Worm (Caenorhabditis elegans) whole organism, early embryonic: Measurements from ENCODE around the gene glt-3.

Source experiments
- B0310.2 ChIP-seq: sonication (generic microtip); optimal IDR thresholded peaks from 2 replicates; lab custom pipeline; 2016; ENCODE audit warnings: mild to moderate bottlenecking, missing genetic modification characterization, missing compliant biosample characterization
- F13C5.2 ChIP-seq: sonication (generic microtip); optimal IDR thresholded peaks from 2 replicates; lab custom pipeline; 2017; ENCODE audit warnings: mild to moderate bottlenecking, missing genetic modification characterization, inconsistent platforms, missing compliant biosample characterization
- aly-1 ChIP-seq: sonication (generic microtip); optimal IDR thresholded peaks from 2 replicates; lab custom pipeline; 2016; ENCODE audit warnings: missing genetic modification characterization, missing compliant biosample characterization
- ama-1 ChIP-seq: fragments of 150-350 bp; optimal IDR thresholded peaks from 2 replicates; lab custom pipeline; 2014
- ceh-13 ChIP-seq: fragments of 200-800 bp; sonication (Bioruptor generic); optimal IDR thresholded peaks from 2 replicates; lab custom pipeline; 2018; ENCODE audit warnings: mild to moderate bottlenecking, missing genetic modification characterization, missing compliant biosample characterization
- ceh-36 ChIP-seq: sonication (generic microtip); optimal IDR thresholded peaks from 2 replicates; lab custom pipeline; 2016; ENCODE audit warnings: missing genetic modification characterization, inconsistent platforms, missing compliant biosample characterization
- ets-7 ChIP-seq: sonication (generic microtip); optimal IDR thresholded peaks from 2 replicates; lab custom pipeline; 2016; ENCODE audit warnings: missing genotype, missing genetic modification characterization, missing compliant biosample characterization
- flt-1 ChIP-seq: fragments of 200-800 bp; sonication (Bioruptor generic); IDR thresholded peaks from 2 replicates; pipeline ENCODE4 v1.3.6; 2022; ENCODE audit warnings: missing genetic modification characterization, missing compliant biosample characterization
- hmbx-1 ChIP-seq: sonication (generic microtip); optimal IDR thresholded peaks from 2 replicates; lab custom pipeline; 2016; ENCODE audit warnings: mild to moderate bottlenecking, missing genetic modification characterization, missing compliant biosample characterization
- hmg-4 ChIP-seq: fragments of 200-800 bp; sonication (Bioruptor generic); optimal IDR thresholded peaks from 2 replicates; lab custom pipeline; 2018; ENCODE audit warnings: mild to moderate bottlenecking, missing genetic modification characterization, missing compliant biosample characterization
- hnd-1 ChIP-seq: sonication (generic microtip); optimal IDR thresholded peaks from 2 replicates; lab custom pipeline; 2016; ENCODE audit warnings: missing genetic modification characterization, missing compliant biosample characterization
- pes-1 ChIP-seq: fragments of 200-800 bp; sonication (Bioruptor generic); IDR thresholded peaks from 2 replicates; pipeline ENCODE4 v1.3.6; 2022; ENCODE audit warnings: missing genetic modification reagents, missing genetic modification characterization, missing compliant biosample characterization
- scrt-1 ChIP-seq: fragments of 200-800 bp; sonication (Bioruptor generic); IDR thresholded peaks from 2 replicates; pipeline ENCODE4 v1.3.6; 2022; ENCODE audit warnings: missing genetic modification characterization, missing compliant biosample characterization
- sea-1 ChIP-seq: fragments of 200-800 bp; sonication (Bioruptor generic); conservative IDR thresholded peaks from 2 replicates; pipeline ENCODE4 v1.3.6; 2022; ENCODE audit warnings: missing genetic modification characterization, missing compliant biosample characterization
- tbx-11 ChIP-seq: fragments of 200-800 bp; sonication (Bioruptor generic); IDR thresholded peaks from 2 replicates; pipeline ENCODE4 v1.3.6; 2022; ENCODE audit warnings: missing genetic modification characterization, missing compliant biosample characterization
- tbx-37 ChIP-seq: fragments of 200-800 bp; sonication (Bioruptor generic); conservative IDR thresholded peaks from 2 replicates; pipeline ENCODE4 v1.3.6; 2022; ENCODE audit warnings: missing genetic modification reagents, missing genetic modification characterization, missing compliant biosample characterization
- tra-4 ChIP-seq: sonication (generic microtip); optimal IDR thresholded peaks from 2 replicates; lab custom pipeline; 2017; ENCODE audit warnings: missing genetic modification characterization, missing compliant biosample characterization

glt-3 gene

DNA sequence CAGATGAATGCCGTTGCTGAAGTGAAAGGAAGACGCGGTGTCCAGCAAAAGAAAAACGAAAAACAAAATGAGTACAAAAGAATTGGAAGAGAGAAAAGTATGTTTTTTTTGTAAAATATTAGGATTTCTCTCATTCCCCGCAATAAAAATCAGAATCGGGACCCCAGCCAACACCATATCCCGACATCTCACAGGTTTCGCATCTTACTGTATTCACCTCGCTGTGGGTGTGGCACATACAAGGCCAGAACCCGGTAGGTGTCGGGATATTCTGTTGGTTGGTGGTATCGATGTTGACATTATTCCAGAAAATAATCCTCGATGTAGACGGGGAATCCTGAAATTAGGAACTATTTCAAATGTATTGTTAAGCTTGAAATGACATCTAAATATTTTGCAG, 13.3 kb upstream of the glt-3 start:
- no peak for TF ChIP-seq tra-4 (tag; lab: Kevin White, UChicago)
- TF ChIP-seq scrt-1 (GFP tag; lab: Robert Waterston, UW) = no peak
- TF ChIP-seq tbx-11 (GFP tag; lab: Robert Waterston, UW) = no peak
- no peak for TF ChIP-seq ets-7 (tag; lab: Kevin White, UChicago)
- TF ChIP-seq ama-1 (lab: Kevin White, UChicago) = no peak
- no peak for TF ChIP-seq sea-1 (GFP tag; lab: Robert Waterston, UW)

DNA sequence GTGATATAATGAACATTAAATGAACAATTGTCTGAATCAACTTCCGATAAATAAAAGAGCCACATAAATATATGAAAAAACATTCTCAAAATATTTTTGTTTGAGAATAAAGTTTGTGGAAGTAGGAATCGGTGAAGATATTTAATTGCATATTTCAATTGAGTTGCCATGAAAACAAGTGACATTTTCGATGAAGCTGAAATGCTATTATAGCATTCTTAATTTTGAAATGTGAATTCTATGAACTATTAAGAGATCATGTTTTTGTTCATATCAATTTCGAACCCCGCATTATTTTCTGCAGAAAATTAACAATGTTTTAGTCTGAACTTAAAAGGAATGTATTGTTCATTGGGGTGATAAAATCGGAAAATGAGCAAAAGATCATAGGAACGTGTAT, 7.9 kb upstream of the glt-3 start, which contains the start of gene irld-21:
Gene irld-21 (minus strand): TSS at position 101 of the 400 bp plus-strand sequence.
- TF ChIP-seq hmbx-1 (tag; lab: Kevin White, UChicago) (no peak), hmg-4 (GFP tag; lab: Kevin White, UChicago) (no peak), hnd-1 (tag; lab: Kevin White, UChicago) (no peak), ama-1 (lab: Kevin White, UChicago) (no peak), B0310.2 (tag; lab: Kevin White, UChicago) (no peak), ceh-13 (no peak), tra-4 (tag; lab: Kevin White, UChicago) (no peak), pes-1 (no peak), F13C5.2 (tag; lab: Kevin White, UChicago) (no peak), aly-1 (tag; lab: Kevin White, UChicago) (no peak), tbx-11 (GFP tag; lab: Robert Waterston, UW) (no peak), sea-1 (GFP tag; lab: Robert Waterston, UW) (no peak), scrt-1 (GFP tag; lab: Robert Waterston, UW) (no peak), tbx-37 (GFP tag; lab: Robert Waterston, UW) (no peak), ceh-36 (tag; lab: Kevin White, UChicago) (no peak)

DNA sequence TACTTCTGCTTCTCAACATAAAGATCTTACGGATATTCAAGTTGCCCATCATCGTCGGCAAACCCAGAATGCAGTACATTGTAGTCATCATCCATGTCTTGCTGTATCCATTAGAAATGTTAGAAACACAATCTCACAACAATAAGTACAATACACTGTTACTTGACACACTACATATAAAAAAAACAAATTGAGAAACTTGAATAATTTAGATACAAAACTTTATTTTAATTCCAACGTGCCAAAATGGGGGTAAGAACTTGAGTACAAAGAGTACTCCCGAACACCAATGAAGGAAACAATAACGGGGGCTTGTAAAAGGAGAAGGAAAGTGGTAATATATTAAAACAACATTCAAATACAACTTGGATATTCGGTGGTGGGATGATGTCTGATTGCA, 3.5 kb upstream of the glt-3 start, which contains the start of gene ctf-18:
Gene ctf-18 (minus strand): TSS at position 101 of the 400 bp plus-strand sequence.
- no peak for TF ChIP-seq hmbx-1 (tag; lab: Kevin White, UChicago)
- TF ChIP-seq flt-1 (GFP tag; lab: Robert Waterston, UW) = no peak
- TF ChIP-seq ceh-36 (tag; lab: Kevin White, UChicago) = no peak
- TF ChIP-seq ets-7 (tag; lab: Kevin White, UChicago) = no peak
- TF ChIP-seq pes-1 = no peak
- TF ChIP-seq sea-1 (GFP tag; lab: Robert Waterston, UW) = no peak
- TF ChIP-seq hnd-1 (tag; lab: Kevin White, UChicago) = no peak
- no peak for TF ChIP-seq scrt-1 (GFP tag; lab: Robert Waterston, UW)

DNA sequence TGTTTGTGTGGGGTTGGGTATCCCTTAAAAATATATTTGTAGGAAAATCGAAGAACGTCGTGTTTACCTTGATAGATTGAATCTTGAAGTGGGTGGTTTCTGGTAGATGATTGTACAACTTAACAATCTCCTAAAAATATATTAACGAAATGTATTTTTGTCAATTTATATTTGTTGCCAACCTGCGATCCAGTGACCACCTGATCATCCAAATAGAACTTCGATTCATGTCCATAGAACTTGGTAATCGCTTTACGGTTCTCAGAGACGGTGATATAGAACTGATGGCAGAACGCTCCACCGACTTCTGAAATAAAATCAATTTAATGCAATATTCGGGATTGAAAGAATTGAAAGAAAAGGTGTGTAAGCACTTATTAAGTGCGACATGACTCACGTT, 1.6 kb upstream of the glt-3 start:
- no peak for TF ChIP-seq hnd-1 (tag; lab: Kevin White, UChicago)
- TF ChIP-seq aly-1 (tag; lab: Kevin White, UChicago) = no peak
- no peak for TF ChIP-seq ceh-13
- no peak for TF ChIP-seq ceh-36 (tag; lab: Kevin White, UChicago)
- TF ChIP-seq scrt-1 (GFP tag; lab: Robert Waterston, UW) = no peak
- TF ChIP-seq flt-1 (GFP tag; lab: Robert Waterston, UW) = no peak
- no peak for TF ChIP-seq B0310.2 (tag; lab: Kevin White, UChicago)
- no peak for TF ChIP-seq ets-7 (tag; lab: Kevin White, UChicago)
- no peak for TF ChIP-seq tbx-37 (GFP tag; lab: Robert Waterston, UW)
- TF ChIP-seq tbx-11 (GFP tag; lab: Robert Waterston, UW) = no peak
- TF ChIP-seq hmbx-1 (tag; lab: Kevin White, UChicago) = no peak
- no peak for TF ChIP-seq tra-4 (tag; lab: Kevin White, UChicago)
- TF ChIP-seq ama-1 (lab: Kevin White, UChicago) = no peak
- TF ChIP-seq hmg-4 (GFP tag; lab: Kevin White, UChicago) = no peak
- TF ChIP-seq F13C5.2 (tag; lab: Kevin White, UChicago) = no peak
- TF ChIP-seq pes-1 = no peak

DNA sequence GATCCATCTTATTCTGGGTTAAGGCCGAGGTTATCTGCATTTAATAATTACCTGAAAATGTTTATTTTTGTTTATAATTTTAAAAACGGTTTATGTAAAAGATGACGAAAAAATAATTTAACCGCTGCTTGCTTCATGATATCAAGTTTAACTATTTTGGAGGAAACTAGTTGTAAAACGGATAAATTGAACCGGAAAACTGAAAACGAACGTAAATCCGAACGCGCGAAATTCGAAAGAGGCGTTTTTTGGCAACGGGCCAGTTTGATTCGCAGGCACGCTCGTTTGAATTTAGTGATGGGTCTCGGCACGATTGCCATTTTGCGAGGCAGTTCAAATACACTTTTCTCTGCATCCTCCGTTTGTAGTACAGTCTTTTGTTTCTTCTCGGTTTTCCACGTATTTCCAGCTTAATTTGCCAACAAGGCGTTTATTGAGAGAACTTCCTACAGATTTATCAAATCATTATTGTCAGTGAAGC, 1.1 kb upstream of the glt-3 start, which contains the start of the genes gtbp-1 and K08F4.3:
Gene gtbp-1 (minus strand): TSS at position 51 of the 481 bp plus-strand sequence.
Gene K08F4.3 (plus strand): TSS at position 352 of the 481 bp plus-strand sequence.
- TF ChIP-seq pes-1 (no peak), F13C5.2 (tag; lab: Kevin White, UChicago) (no peak), ets-7 (tag; lab: Kevin White, UChicago) (no peak), scrt-1 (GFP tag; lab: Robert Waterston, UW) (no peak), hmbx-1 (tag; lab: Kevin White, UChicago) (no peak), hmg-4 (GFP tag; lab: Kevin White, UChicago) (no peak), aly-1 (tag; lab: Kevin White, UChicago) (no peak)

DNA sequence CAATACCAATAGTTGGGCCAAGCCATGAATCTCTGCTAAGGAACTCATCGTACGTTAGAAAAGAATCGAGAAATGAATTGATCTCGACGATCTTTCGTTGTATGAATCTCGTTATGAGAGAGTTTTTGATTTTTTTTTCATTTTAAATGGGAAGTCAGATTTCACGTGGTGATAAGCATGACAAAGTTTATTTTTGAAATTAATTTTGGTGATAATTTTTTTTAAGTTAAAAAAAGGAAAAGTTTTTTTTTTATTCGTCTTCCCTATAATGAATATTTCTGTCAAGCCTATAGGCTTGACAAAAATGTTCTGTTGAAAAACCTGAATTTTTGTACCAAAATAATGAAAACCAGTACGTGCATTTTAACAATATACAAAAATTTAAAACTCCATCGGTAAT, 5.8 kb downstream of the glt-3 start, which contains the start of gene K08F4.5:
Gene K08F4.5 (minus strand): TSS at position 101 of the 400 bp plus-strand sequence.
- TF ChIP-seq hnd-1 (tag; lab: Kevin White, UChicago) (no peak), scrt-1 (GFP tag; lab: Robert Waterston, UW) (no peak), ets-7 (tag; lab: Kevin White, UChicago) (no peak), sea-1 (GFP tag; lab: Robert Waterston, UW) (no peak), F13C5.2 (tag; lab: Kevin White, UChicago) (no peak), pes-1 (no peak), tra-4 (tag; lab: Kevin White, UChicago) (no peak), B0310.2 (tag; lab: Kevin White, UChicago) (no peak), ceh-13 (no peak), tbx-37 (GFP tag; lab: Robert Waterston, UW) (no peak), ceh-36 (tag; lab: Kevin White, UChicago) (no peak), flt-1 (GFP tag; lab: Robert Waterston, UW) (no peak), tbx-11 (GFP tag; lab: Robert Waterston, UW) (no peak), aly-1 (tag; lab: Kevin White, UChicago) (no peak), hmbx-1 (tag; lab: Kevin White, UChicago) (no peak), hmg-4 (GFP tag; lab: Kevin White, UChicago) (no peak), ama-1 (lab: Kevin White, UChicago) (no peak)

DNA sequence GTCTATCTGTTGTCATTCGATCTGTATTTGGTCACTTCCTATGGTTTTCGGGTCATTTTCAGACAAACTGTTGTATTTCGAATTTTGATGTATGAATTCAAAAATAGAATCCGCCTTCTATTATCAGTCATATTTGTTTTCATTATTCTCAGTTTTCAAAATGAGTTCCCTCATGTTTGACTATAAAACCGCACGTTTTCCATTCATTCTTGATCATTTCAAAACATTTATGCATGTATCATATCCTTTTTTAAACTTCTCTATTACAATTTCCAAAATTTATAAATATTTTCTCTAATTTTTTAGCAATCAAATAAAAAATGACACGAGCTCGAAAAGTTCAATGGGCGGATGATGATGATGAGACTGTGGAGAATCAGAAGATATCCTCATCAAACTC, 7.7 kb downstream of the glt-3 start, which contains the start of gene K08F4.12:
Gene K08F4.12 (plus strand): TSS at position 301 of the 400 bp plus-strand sequence.
- TF ChIP-seq flt-1 (GFP tag; lab: Robert Waterston, UW) (no peak), aly-1 (tag; lab: Kevin White, UChicago) (no peak), F13C5.2 (tag; lab: Kevin White, UChicago) (no peak), tra-4 (tag; lab: Kevin White, UChicago) (no peak), ets-7 (tag; lab: Kevin White, UChicago) (no peak), ceh-36 (tag; lab: Kevin White, UChicago) (no peak), scrt-1 (GFP tag; lab: Robert Waterston, UW) (no peak), hnd-1 (tag; lab: Kevin White, UChicago) (no peak), pes-1 (no peak), sea-1 (GFP tag; lab: Robert Waterston, UW) (no peak), hmg-4 (GFP tag; lab: Kevin White, UChicago) (no peak), hmbx-1 (tag; lab: Kevin White, UChicago) (no peak)
